Worm (Caenorhabditis elegans) whole organism, late embryonic: ENCODE results near the gene nep-6.
"Not testable (repeated sequence)": the region's sequence is repeated elsewhere in the genome, so short reads cannot be mapped to it uniquely, and the experiment has no call there.

Source experiments
- F13H6.1 ChIP-seq: sonication (generic microtip); optimal IDR thresholded peaks from 2 replicates; lab custom pipeline; 2016; ENCODE audit warnings: missing genetic modification characterization, missing compliant biosample characterization
- K02D7.2 ChIP-seq: sonication (generic microtip); optimal IDR thresholded peaks from 2 replicates; lab custom pipeline; 2017; ENCODE audit warnings: mild to moderate bottlenecking, missing genetic modification characterization, missing compliant biosample characterization
- T23F11.4 ChIP-seq: fragments of 200-800 bp; sonication (Bioruptor generic); optimal IDR thresholded peaks from 2 replicates; lab custom pipeline; 2018; ENCODE audit warnings: mild to moderate bottlenecking, missing genetic modification characterization, missing compliant biosample characterization
- ama-1 ChIP-seq: fragments of 150-350 bp; optimal IDR thresholded peaks from 2 replicates; lab custom pipeline; 2014
- ceh-19 ChIP-seq: fragments of 200-800 bp; sonication (Bioruptor generic); optimal IDR thresholded peaks from 2 replicates; lab custom pipeline; 2018; ENCODE audit warnings: mild to moderate bottlenecking, missing genetic modification characterization, missing compliant biosample characterization
- ceh-2 ChIP-seq: sonication (generic microtip); optimal IDR thresholded peaks from 2 replicates; lab custom pipeline; 2016; ENCODE audit warnings: missing genotype, missing genetic modification characterization, missing compliant biosample characterization
- ceh-24 ChIP-seq: sonication (generic microtip); optimal IDR thresholded peaks from 2 replicates; lab custom pipeline; 2016; ENCODE audit warnings: mild to moderate bottlenecking, missing genetic modification characterization, missing compliant biosample characterization
- ceh-30 ChIP-seq: fragments of 150-350 bp; optimal IDR thresholded peaks from 2 replicates; lab custom pipeline; 2014; ENCODE audit warnings: missing biosample characterization, missing genetic modification characterization
- ceh-31 ChIP-seq: sonication (generic microtip); optimal IDR thresholded peaks from 2 replicates; lab custom pipeline; 2016; ENCODE audit warnings: missing genetic modification characterization, missing compliant biosample characterization
- ceh-6 ChIP-seq: fragments of 200-800 bp; sonication (Bioruptor generic); optimal IDR thresholded peaks from 2 replicates; lab custom pipeline; 2018; ENCODE audit warnings: mild to moderate bottlenecking, missing genetic modification characterization, missing compliant biosample characterization
- che-1 ChIP-seq: sonication (generic microtip); optimal IDR thresholded peaks from 2 replicates; lab custom pipeline; 2016; ENCODE audit warnings: mild to moderate bottlenecking, missing genetic modification characterization, missing compliant biosample characterization
- dve-1 ChIP-seq: sonication (generic microtip); optimal IDR thresholded peaks from 2 replicates; lab custom pipeline; 2017; ENCODE audit warnings: antibody characterized with exemption, mild to moderate bottlenecking, missing genetic modification characterization, missing compliant biosample characterization
- fkh-6 ChIP-seq: sonication (generic microtip); optimal IDR thresholded peaks from 2 replicates; lab custom pipeline; 2016; ENCODE audit warnings: missing genetic modification characterization, missing compliant biosample characterization
- hlh-15 ChIP-seq: sonication (generic microtip); optimal IDR thresholded peaks from 2 replicates; lab custom pipeline; 2016; ENCODE audit warnings: missing genetic modification characterization, missing compliant biosample characterization
- hlh-8 ChIP-seq: sonication (generic microtip); optimal IDR thresholded peaks from 2 replicates; lab custom pipeline; 2016; ENCODE audit warnings: missing genotype, missing genetic modification characterization, missing compliant biosample characterization
- nhr-11 ChIP-seq: fragments of 150-350 bp; optimal IDR thresholded peaks from 2 replicates; lab custom pipeline; 2014; ENCODE audit warnings: missing biosample characterization, missing genetic modification characterization
- pax-1 ChIP-seq: fragments of 150-350 bp; optimal IDR thresholded peaks from 2 replicates; lab custom pipeline; 2014; ENCODE audit warnings: missing biosample characterization, missing genetic modification characterization
- pha-2 ChIP-seq: sonication (generic microtip); optimal IDR thresholded peaks from 2 replicates; lab custom pipeline; 2017; ENCODE audit warnings: mild to moderate bottlenecking, missing genetic modification characterization, missing compliant biosample characterization
- rnt-1 ChIP-seq: sonication (generic microtip); optimal IDR thresholded peaks from 2 replicates; lab custom pipeline; 2016; ENCODE audit warnings: missing genetic modification characterization, missing compliant biosample characterization
- sdc-2 ChIP-seq: sonication (generic microtip); optimal IDR thresholded peaks from 2 replicates; lab custom pipeline; 2016; ENCODE audit warnings: missing genotype, missing genetic modification characterization, missing compliant biosample characterization
- sox-2 ChIP-seq: fragments of 200-800 bp; sonication (Bioruptor generic); IDR thresholded peaks from 2 replicates; pipeline ENCODE4 v1.3.6; 2022; ENCODE audit warnings: missing genetic modification reagents, missing genetic modification characterization, missing compliant biosample characterization
- sox-4 ChIP-seq: sonication (generic microtip); optimal IDR thresholded peaks from 2 replicates; lab custom pipeline; 2017; ENCODE audit warnings: mild to moderate bottlenecking, missing genetic modification characterization, inconsistent platforms, missing compliant biosample characterization
- tbx-2 ChIP-seq: sonication (generic microtip); optimal IDR thresholded peaks from 2 replicates; lab custom pipeline; 2016; ENCODE audit warnings: missing genetic modification characterization, missing compliant biosample characterization
- unc-42 ChIP-seq: sonication (generic microtip); optimal IDR thresholded peaks from 2 replicates; lab custom pipeline; 2016; ENCODE audit warnings: missing genotype, missing genetic modification characterization, missing compliant biosample characterization
- unc-55 ChIP-seq: sonication (generic microtip); optimal IDR thresholded peaks from 2 replicates; lab custom pipeline; 2017; ENCODE audit warnings: missing biosample characterization, missing genetic modification reagents, missing genetic modification characterization
- unc-86 ChIP-seq: sonication (generic microtip); optimal IDR thresholded peaks from 2 replicates; lab custom pipeline; 2016; ENCODE audit warnings: missing genetic modification characterization, missing compliant biosample characterization

nep-6 gene

DNA sequence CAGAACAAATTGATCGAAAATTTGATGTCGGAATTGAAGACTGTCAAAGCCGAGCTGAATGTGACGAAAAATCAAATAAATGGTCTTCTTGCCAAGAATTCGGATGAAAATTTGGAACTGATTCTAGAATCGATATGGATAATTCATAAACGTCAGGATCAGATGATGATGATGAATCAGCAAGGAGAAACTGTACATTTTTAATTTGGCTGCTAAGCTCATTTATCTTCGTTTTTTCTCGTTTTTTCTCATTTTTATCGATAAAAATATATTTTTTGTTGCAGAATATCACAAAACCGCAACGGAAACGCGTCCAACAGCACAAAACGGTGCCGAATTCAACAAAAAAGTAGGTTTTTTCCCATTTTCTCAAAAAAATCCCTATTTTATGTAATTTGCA is 32.9 kb downstream of the nep-6 start, which contains the start of gene C16C8.14:
Gene C16C8.14 (plus strand): TSS at position 301 of the 400 bp plus-strand sequence.
- TF ChIP-seq che-1 (tag; lab: Kevin White, UChicago); F13H6.1; ceh-31: not testable (repeated sequence)

DNA sequence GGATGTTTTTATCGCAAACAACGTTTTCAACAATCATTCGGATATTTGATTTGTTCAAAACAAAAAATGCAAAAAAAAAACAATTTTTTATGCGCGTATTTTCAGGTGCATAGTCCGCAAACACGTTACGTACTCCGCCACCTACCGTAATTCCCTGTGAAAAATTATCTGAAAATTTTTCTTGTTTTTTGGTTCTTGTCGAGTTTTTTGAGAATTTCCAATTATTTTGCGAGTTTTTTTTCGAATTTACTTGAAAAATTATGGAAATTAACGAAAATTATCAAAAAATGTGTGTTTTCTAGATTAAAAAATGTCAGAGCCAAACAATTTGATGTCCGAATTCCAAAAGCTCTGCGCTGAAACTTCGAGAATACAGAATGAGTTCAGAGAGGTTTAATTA is 35.8 kb downstream of the nep-6 start, which contains the start of gene C16C8.12:
Gene C16C8.12 (plus strand): TSS at position 301 of the 400 bp plus-strand sequence.
- TF ChIP-seq sox-4 (tag; lab: Kevin White, UChicago), result no peak
- no peak for TF ChIP-seq ceh-19 (GFP tag; lab: Kevin White, UChicago)
- TF ChIP-seq tbx-2 (tag; lab: Kevin White, UChicago), result no peak

- TF ChIP-seq ceh-2 (tag; lab: Kevin White, UChicago) (no peak), che-1 (tag; lab: Kevin White, UChicago) (no peak), ama-1 (no peak)
These were observed 36.9 kb downstream of the nep-6 start, which contains the start of gene C16C8.11 for ce11 chrII:3453521-3453920. C16C8.11 (plus strand) TSS chrII:3453708.

DNA sequence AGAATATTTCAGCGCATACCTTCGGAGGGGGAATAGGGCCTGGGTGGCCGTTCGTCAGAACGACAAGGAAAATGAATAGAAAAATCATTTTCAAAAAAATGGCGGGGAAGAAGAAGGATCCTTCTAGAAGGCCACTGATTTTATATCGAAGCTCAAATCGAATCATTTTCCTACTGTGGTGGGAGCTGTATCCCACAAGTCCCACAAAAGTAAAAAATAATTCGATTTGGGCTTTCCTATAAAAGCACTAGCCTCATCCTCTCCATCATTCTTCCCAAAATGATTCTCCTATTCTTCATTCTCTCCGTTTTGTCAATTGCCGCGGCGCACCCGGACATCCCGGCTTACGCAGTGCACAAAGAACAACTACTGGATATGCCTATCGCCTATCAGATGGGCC is 41.6 kb downstream of the nep-6 start, which contains the start of the genes C16C8.26 and C16C8.19:
Gene C16C8.26 (minus strand): TSS at position 101 of the 400 bp plus-strand sequence.
Gene C16C8.19 (plus strand): TSS at position 279 of the 400 bp plus-strand sequence.
- TF ChIP-seq T23F11.4 (GFP tag; lab: Kevin White, UChicago) (no peak), rnt-1 (no peak), pax-1 (tag; lab: Kevin White, UChicago) (no peak)

- TF ChIP-seq dve-1 (tag; lab: Kevin White, UChicago) (peak; percentile 79), ceh-6 (GFP tag; lab: Kevin White, UChicago) (no peak), hlh-8 (tag; lab: Kevin White, UChicago) (no peak), fkh-6 (tag; lab: Kevin White, UChicago) (no peak)
These were observed 42.6 kb downstream of the nep-6 start for ce11 chrII:3459199-3459598.

- TF ChIP-seq ceh-31 (no peak), unc-55 (no peak), K02D7.2 (no peak), unc-86 (tag; lab: Kevin White, UChicago) (no peak)
- TF ChIP-seq, all 69 proteins: peak for 0
These were observed 43.4 kb downstream of the nep-6 start, which contains the start of gene C16C8.7 for ce11 chrII:3460048-3460447. C16C8.7 (minus strand) TSS chrII:3460148.

DNA sequence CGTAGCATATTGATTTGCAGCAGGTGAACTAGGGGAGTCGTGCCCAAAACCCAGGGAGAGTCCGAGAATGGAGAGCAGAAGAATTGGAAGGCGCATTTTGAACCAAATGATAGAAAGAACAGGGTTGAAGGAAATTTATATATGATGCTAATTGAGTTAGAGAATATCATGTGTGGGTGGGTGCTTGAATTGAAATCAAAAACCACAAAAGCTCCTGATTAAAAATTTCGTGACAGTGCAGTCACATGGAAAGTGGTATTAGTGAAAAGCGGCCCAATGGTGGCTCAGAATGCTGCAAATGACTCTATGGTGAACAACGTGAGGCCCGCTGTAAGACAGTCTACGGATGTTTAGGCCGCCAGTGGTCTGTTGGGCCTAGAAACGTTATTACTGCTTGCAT is 45.0 kb downstream of the nep-6 start, which contains the start of gene C16C8.8:
Gene C16C8.8 (minus strand): TSS at position 101 of the 400 bp plus-strand sequence.
- no peak for TF ChIP-seq sdc-2 (tag; lab: Kevin White, UChicago)
- TF ChIP-seq dve-1 (tag; lab: Kevin White, UChicago), result no peak
- TF ChIP-seq hlh-8 (tag; lab: Kevin White, UChicago), result no peak
- TF ChIP-seq sox-2 (GFP tag; lab: Robert Waterston, UW), result no peak
- no peak for TF ChIP-seq hlh-15 (tag; lab: Kevin White, UChicago)
- TF ChIP-seq pha-2 (tag; lab: Kevin White, UChicago), result no peak
- no peak for TF ChIP-seq nhr-11
- no peak for TF ChIP-seq ceh-30 (tag; lab: Kevin White, UChicago)
- TF ChIP-seq unc-42 (tag; lab: Kevin White, UChicago), result no peak

ce11 chrII:3463097-3463496 is 46.5 kb downstream of the nep-6 start, which contains the start of gene C16C8.9:
C16C8.9 (minus strand) TSS chrII:3463197.
- TF ChIP-seq sox-2 (GFP tag; lab: Robert Waterston, UW), result no peak
- no peak for TF ChIP-seq sox-4 (tag; lab: Kevin White, UChicago)
- no peak for TF ChIP-seq sdc-2 (tag; lab: Kevin White, UChicago)
- TF ChIP-seq fkh-6 (tag; lab: Kevin White, UChicago), result no peak

DNA sequence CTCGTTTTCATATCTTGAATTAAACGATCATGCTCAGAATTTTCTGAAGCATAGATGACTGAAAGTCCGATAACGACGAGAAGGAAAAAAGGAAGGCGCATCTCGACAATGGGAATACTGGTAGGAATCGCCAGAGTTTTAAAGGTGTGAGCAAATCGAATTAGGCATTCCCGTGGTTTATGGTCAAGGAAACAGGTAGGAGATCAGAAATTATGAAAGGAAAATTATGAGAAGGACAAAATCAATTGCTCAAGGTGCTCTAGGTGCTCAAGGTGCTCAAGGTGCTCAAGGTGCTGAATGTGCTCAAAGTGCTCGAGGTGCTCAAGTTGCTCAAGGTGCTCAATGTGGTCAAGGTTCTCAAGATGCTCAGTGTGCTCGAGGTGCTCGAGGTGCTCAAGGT is 48.0 kb downstream of the nep-6 start, which contains the start of gene C16C8.10:
Gene C16C8.10 (minus strand): TSS at position 101 of the 400 bp plus-strand sequence.
- not testable (repeated sequence) for TF ChIP-seq ceh-24 (tag; lab: Kevin White, UChicago); hlh-8 (tag; lab: Kevin White, UChicago); rnt-1
